Worm (Caenorhabditis elegans) whole organism, L4 larva: Measurements from ENCODE around the gene nprt-1.
"Not testable (repeated sequence)": the region's sequence is repeated elsewhere in the genome, so short reads cannot be mapped to it uniquely, and the experiment has no call there.

ENCODE experiments used
- D1046.2 ChIP-seq: fragments of 200-800 bp; sonication (Bioruptor generic); IDR thresholded peaks from 2 replicates; pipeline ENCODE4 v1.3.6; 2022; ENCODE audit warnings: missing genetic modification characterization, missing compliant biosample characterization
- F37D6.2 ChIP-seq: sonication (generic microtip); optimal IDR thresholded peaks from 2 replicates; lab custom pipeline; 2016; ENCODE audit warnings: mild to moderate bottlenecking, missing genetic modification characterization, missing compliant biosample characterization
- F49E8.2 ChIP-seq: sonication (generic microtip); optimal IDR thresholded peaks from 2 replicates; lab custom pipeline; 2016; ENCODE audit warnings: missing compliant biosample characterization, mild to moderate bottlenecking, missing genetic modification characterization, borderline replicate concordance
- T20F7.1 ChIP-seq: fragments of 200-800 bp; sonication (Bioruptor generic); optimal IDR thresholded peaks from 2 replicates; lab custom pipeline; 2018; ENCODE audit warnings: mild to moderate bottlenecking, missing genetic modification characterization, missing compliant biosample characterization
- T26A8.4 ChIP-seq: fragments of 200-800 bp; sonication (Bioruptor generic); IDR thresholded peaks from 2 replicates; pipeline ENCODE4 v1.3.6; 2022; ENCODE audit warnings: missing genetic modification characterization, missing compliant biosample characterization
- Y48G9A.11 ChIP-seq: fragments of 200-800 bp; sonication (Bioruptor generic); IDR thresholded peaks from 2 replicates; pipeline ENCODE4 v1.3.6; 2022; ENCODE audit warnings: missing genetic modification reagents, missing genetic modification characterization, missing compliant biosample characterization
- ZK337.2 ChIP-seq: fragments of 200-800 bp; sonication (Bioruptor generic); IDR thresholded peaks from 2 replicates; pipeline ENCODE4 v1.3.6; 2022; ENCODE audit warnings: missing genetic modification reagents, missing genetic modification characterization, missing compliant biosample characterization
- arid-1 ChIP-seq: fragments of 200-800 bp; sonication (Bioruptor generic); conservative IDR thresholded peaks from 2 replicates; pipeline ENCODE4 v1.3.6; 2022; ENCODE audit warnings: missing genetic modification reagents, missing genetic modification characterization, missing compliant biosample characterization
- ceh-20 ChIP-seq: fragments of 200-800 bp; sonication (Bioruptor generic); IDR thresholded peaks from 2 replicates; pipeline ENCODE4 v1.3.6; 2022; ENCODE audit warnings: missing genetic modification reagents, missing genetic modification characterization, missing compliant biosample characterization
- ctbp-1 ChIP-seq: fragments of 200-800 bp; sonication (Bioruptor generic); IDR thresholded peaks from 2 replicates; pipeline ENCODE4 v1.3.6; 2022; ENCODE audit warnings: missing genetic modification reagents, missing genetic modification characterization, missing compliant biosample characterization
- daf-16 ChIP-seq, 3 experiments: sonication (generic microtip); optimal IDR thresholded peaks; 2 replicates each; lab custom pipeline; 2016 to 2017; ENCODE audit warnings: missing genetic modification characterization in 3 of 3, missing genetic modification reagents in 3 of 3, mild to moderate bottlenecking in 2 of 3, missing compliant biosample characterization in 2 of 3, missing biosample characterization in 1 of 3, moderate library complexity in 1 of 3
- dmd-6 ChIP-seq: fragments of 200-800 bp; sonication (Bioruptor generic); IDR thresholded peaks from 2 replicates; pipeline ENCODE4 v1.3.6; 2022; ENCODE audit warnings: missing genetic modification reagents, missing genetic modification characterization, missing compliant biosample characterization
- dmd-9 ChIP-seq: fragments of 200-800 bp; sonication (Bioruptor generic); IDR thresholded peaks from 2 replicates; pipeline ENCODE4 v1.3.6; 2022; ENCODE audit warnings: missing genetic modification reagents, missing genetic modification characterization, missing compliant biosample characterization
- dpl-1 ChIP-seq: fragments of 150-350 bp; optimal IDR thresholded peaks from 2 replicates; lab custom pipeline; 2014; ENCODE audit warnings: missing biosample characterization, missing genetic modification reagents, missing genetic modification characterization
- hif-1 ChIP-seq, 2 experiments: sonication (generic microtip); optimal IDR thresholded peaks; 2 replicates each; lab custom pipeline; 2016 to 2017; ENCODE audit warnings: missing compliant biosample characterization in 2 of 2, missing genetic modification characterization in 2 of 2, missing genetic modification reagents in 2 of 2, missing genotype in 2 of 2, mild to moderate bottlenecking in 1 of 2
- hlh-11 ChIP-seq: fragments of 200-800 bp; sonication (Bioruptor generic); optimal IDR thresholded peaks from 2 replicates; lab custom pipeline; 2018; ENCODE audit warnings: mild to moderate bottlenecking, missing genetic modification characterization, missing compliant biosample characterization
- hmg-1.1 ChIP-seq: fragments of 200-800 bp; sonication (Bioruptor generic); IDR thresholded peaks from 2 replicates; pipeline ENCODE4 v1.3.6; 2022; ENCODE audit warnings: missing genetic modification reagents, missing genetic modification characterization, missing compliant biosample characterization
- lin-29 ChIP-seq: fragments of 200-800 bp; sonication (Bioruptor generic); IDR thresholded peaks from 2 replicates; pipeline ENCODE4 v1.3.6; 2022; ENCODE audit warnings: missing genetic modification reagents, missing genetic modification characterization, missing compliant biosample characterization
- lin-38 ChIP-seq: fragments of 200-800 bp; sonication (Bioruptor generic); IDR thresholded peaks from 2 replicates; pipeline ENCODE4 v1.3.6; 2022; ENCODE audit warnings: missing genetic modification reagents, missing genetic modification characterization, missing compliant biosample characterization
- lsy-2 ChIP-seq, 2 experiments: fragments of 150-350 bp in 1 of 2; sonication (generic microtip) in 1 of 2; optimal IDR thresholded peaks; 2 replicates each; lab custom pipeline; 2014 to 2017; ENCODE audit warnings: missing biosample characterization in 2 of 2, missing genetic modification characterization in 2 of 2
- madf-9 ChIP-seq: fragments of 200-800 bp; sonication (Bioruptor generic); conservative IDR thresholded peaks from 2 replicates; pipeline ENCODE4 v1.3.6; 2022; ENCODE audit warnings: missing genetic modification reagents, missing genetic modification characterization, missing compliant biosample characterization
- mes-2 ChIP-seq: sonication (generic microtip); optimal IDR thresholded peaks from 2 replicates; lab custom pipeline; 2016; ENCODE audit warnings: missing genotype, mild to moderate bottlenecking, missing genetic modification characterization, missing compliant biosample characterization; ENCODE audit not compliant: poor library complexity, severe bottlenecking
- mxl-3 ChIP-seq: fragments of 200-800 bp; sonication (Bioruptor generic); optimal IDR thresholded peaks from 2 replicates; lab custom pipeline; 2018; ENCODE audit warnings: mild to moderate bottlenecking, missing genetic modification characterization, missing compliant biosample characterization
- nhr-41 ChIP-seq: fragments of 200-800 bp; sonication (Bioruptor generic); IDR thresholded peaks from 2 replicates; pipeline ENCODE4 v1.3.6; 2022; ENCODE audit warnings: missing genetic modification reagents, missing genetic modification characterization, missing compliant biosample characterization
- nhr-42 ChIP-seq: fragments of 200-800 bp; sonication (Bioruptor generic); IDR thresholded peaks from 2 replicates; pipeline ENCODE4 v1.3.6; 2022; ENCODE audit warnings: missing genetic modification characterization, missing compliant biosample characterization
- pha-4 ChIP-seq, 2 experiments: fragments of 150-350 bp in 1 of 2; fragments of 200-800 bp in 1 of 2; sonication (Bioruptor generic) in 1 of 2; IDR thresholded peaks in 1 of 2; optimal IDR thresholded peaks in 1 of 2; 2 replicates each; pipeline versions ENCODE4 v1.3.6 to Lab custom; 2014 to 2022; ENCODE audit warnings: missing genetic modification characterization in 2 of 2, missing genetic modification reagents in 2 of 2, missing biosample characterization in 1 of 2, missing compliant biosample characterization in 1 of 2
- php-3 ChIP-seq: fragments of 200-800 bp; sonication (Bioruptor generic); IDR thresholded peaks from 2 replicates; pipeline ENCODE4 v1.3.6; 2022; ENCODE audit warnings: missing genetic modification reagents, missing genetic modification characterization, missing compliant biosample characterization
- rbr-2 ChIP-seq: sonication (generic microtip); optimal IDR thresholded peaks from 2 replicates; lab custom pipeline; 2016; ENCODE audit warnings: missing genotype, missing genetic modification characterization, missing compliant biosample characterization
- tra-1 ChIP-seq: fragments of 200-800 bp; sonication (Bioruptor generic); IDR thresholded peaks from 2 replicates; pipeline ENCODE4 v1.3.6; 2022; ENCODE audit warnings: missing genetic modification reagents, missing genetic modification characterization, missing compliant biosample characterization
- vab-7 ChIP-seq: fragments of 200-800 bp; sonication (Bioruptor generic); IDR thresholded peaks from 2 replicates; pipeline ENCODE4 v1.3.6; 2022; ENCODE audit warnings: missing genetic modification reagents, missing genetic modification characterization, missing compliant biosample characterization

Gene nprt-1

DNA sequence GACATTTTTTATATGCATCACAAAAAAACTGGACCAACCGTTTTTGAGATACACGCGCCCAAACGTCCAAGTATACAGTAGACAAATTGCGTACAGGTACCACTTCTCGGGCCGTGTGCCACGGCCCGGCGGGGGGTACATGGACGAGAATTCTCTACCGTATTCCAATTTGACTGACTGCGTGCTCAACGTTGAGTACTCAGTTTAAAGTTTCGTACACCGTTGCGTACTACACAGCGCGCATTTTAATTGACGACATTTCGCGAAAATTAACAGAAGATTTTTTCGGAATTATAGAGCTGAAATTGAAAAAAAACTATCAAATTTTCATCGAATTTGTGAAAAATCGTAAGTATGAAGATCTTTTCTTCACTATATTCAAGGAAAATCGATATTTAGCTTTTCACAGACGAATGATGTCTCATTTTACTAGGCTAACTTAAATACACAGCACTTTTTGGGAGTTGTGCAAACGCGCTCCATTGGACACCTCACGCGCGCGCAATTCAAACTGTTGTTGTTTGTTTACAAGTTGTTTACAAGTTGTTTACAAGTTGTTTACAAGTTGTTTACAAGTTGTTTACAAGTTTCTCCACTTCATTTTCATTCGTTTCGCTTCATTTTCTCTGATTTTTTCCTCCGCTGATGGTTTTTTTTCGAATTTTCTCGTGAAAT, 5.9 kb upstream of the nprt-1 start:
- TF ChIP-seq tra-1 (GFP tag; lab: Robert Waterston, UW), result 0 out of 2 replicates have a peak, but pooled peaks have one; percentile 44
- peak; percentile 90 for TF ChIP-seq dmd-9 (GFP tag; lab: Robert Waterston, UW)
- TF ChIP-seq F37D6.2 (tag; lab: Kevin White, UChicago), result peak; percentile 72
- peak; percentile 31; the same call in 1 of the 2 replicates for TF ChIP-seq ctbp-1
- peak; percentile 63; the same call in 1 of the 2 replicates for TF ChIP-seq hmg-1.1 (GFP tag; lab: Robert Waterston, UW)
- TF ChIP-seq Y48G9A.11 (GFP tag; lab: Robert Waterston, UW), result peak; percentile 58
- TF ChIP-seq T26A8.4, result peak; percentile 79
- TF ChIP-seq hlh-11 (tag; lab: Kevin White, UChicago), result peak; percentile 7
- TF ChIP-seq pha-4 (GFP tag; IDR thresholded peaks at IDR 0.05; lab: Robert Waterston, UW), result peak; percentile 54; the same call in 1 of the 2 replicates
- TF ChIP-seq pha-4 (tag; optimal IDR thresholded peaks at IDR 0.05; lab: Kevin White, UChicago); daf-16 (GFP tag; optimal IDR thresholded peaks at IDR 0.05; lab: Kevin White, UChicago): not testable (repeated sequence)
- TF ChIP-seq daf-16 (tag; optimal IDR thresholded peaks at IDR 0.05; lab: Kevin White, UChicago), result peak; percentile 26
- TF ChIP-seq lin-29, result peak; percentile 41; the same call in 1 of the 2 replicates
- peak; percentile 54 for TF ChIP-seq vab-7
- peak; percentile 45; the same call in 1 of the 2 replicates for TF ChIP-seq arid-1 (GFP tag; lab: Robert Waterston, UW)
- TF ChIP-seq nhr-42 (GFP tag; lab: Robert Waterston, UW), result peak; percentile 80
- peak; percentile 69 for TF ChIP-seq rbr-2 (tag; lab: Kevin White, UChicago)
- TF ChIP-seq mes-2, result peak; percentile 80
- TF ChIP-seq madf-9, result peak; percentile 59; the same call in 1 of the 2 replicates
- TF ChIP-seq D1046.2 (GFP tag; lab: Robert Waterston, UW), result peak; percentile 47; the same call in 1 of the 2 replicates
- TF ChIP-seq lin-38 (GFP tag; lab: Robert Waterston, UW), result peak; percentile 93
- peak; percentile 83 for TF ChIP-seq ZK337.2 (GFP tag; lab: Robert Waterston, UW)
- TF ChIP-seq php-3, result 0 out of 2 replicates have a peak, but pooled peaks have one; percentile 6
- peak; percentile 30 for TF ChIP-seq dpl-1 (GFP tag; lab: Kevin White, UChicago)
- peak; percentile 56; the same call in 1 of the 2 replicates for TF ChIP-seq ceh-20 (GFP tag; lab: Robert Waterston, UW)
- peak; percentile 48 for TF ChIP-seq dmd-6 (GFP tag; lab: Robert Waterston, UW)
- peak; percentile 75 for TF ChIP-seq T20F7.1 (GFP tag; lab: Kevin White, UChicago)
- TF ChIP-seq lsy-2 (tag; optimal IDR thresholded peaks at IDR 0.05; lab: Kevin White, UChicago), result peak in 1 of 2 experiments; percentile 77

DNA sequence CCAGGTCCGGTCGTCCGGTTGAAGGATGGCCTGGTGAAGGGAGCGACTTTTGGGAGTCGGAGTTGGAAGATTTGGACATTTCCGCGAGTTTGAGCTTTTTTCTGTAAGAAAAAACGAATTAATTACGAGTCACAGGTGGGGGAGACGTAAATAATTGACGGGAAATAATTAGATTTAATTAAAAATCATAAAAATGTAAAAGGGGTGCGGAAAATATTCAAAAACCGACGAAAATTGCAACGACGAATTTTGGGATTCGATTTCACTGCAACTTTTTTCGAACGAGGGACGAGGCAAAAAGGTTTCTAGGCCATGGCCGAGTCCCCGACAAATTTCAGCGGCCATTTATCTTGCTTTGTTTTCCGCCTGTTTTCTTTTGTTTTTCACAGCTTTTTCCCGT, 4.4 kb upstream of the nprt-1 start, which contains the start of gene Y54G2A.19:
Y54G2A.19 (minus strand) TSS at position 101 of the 400 bp plus-strand sequence.
- TF ChIP-seq mxl-3 (GFP tag; lab: Kevin White, UChicago); lsy-2 (tag; optimal IDR thresholded peaks at IDR 0.05; lab: Kevin White, UChicago); hif-1 (tag; optimal IDR thresholded peaks at IDR 0.05; lab: Kevin White, UChicago): not testable (repeated sequence)

DNA sequence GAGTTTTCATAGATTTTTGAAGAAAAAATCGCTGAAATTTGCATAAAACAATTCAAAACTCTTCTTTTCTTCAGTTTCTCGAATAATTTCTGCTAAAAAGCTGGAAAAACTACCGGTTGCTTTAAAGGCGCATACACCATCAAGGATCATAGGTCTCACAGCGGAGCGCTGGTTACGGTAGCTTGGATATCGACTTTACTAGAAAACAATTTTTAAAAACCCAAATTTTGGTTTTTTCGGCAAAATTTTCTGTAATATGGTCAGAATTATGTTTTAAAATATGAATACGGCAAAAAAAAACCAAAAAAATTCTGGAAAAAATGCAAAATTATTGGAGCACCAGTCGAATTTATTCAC, 3.2 kb upstream of the nprt-1 start:
- TF ChIP-seq lin-38 (GFP tag; lab: Robert Waterston, UW) (peak; percentile 31; the same call in 1 of the 2 replicates), nhr-41 (no peak), Y48G9A.11 (GFP tag; lab: Robert Waterston, UW) (0 out of 2 replicates have a peak, but pooled peaks have one; percentile 32), F49E8.2 (tag; lab: Kevin White, UChicago) (peak; percentile 4)
